Fruit fly (Drosophila melanogaster) whole organism, embryonic: ENCODE data around the gene CG15024.

ENCODE experiments used
- Aef1 ChIP-seq: fragments of 200-800 bp; sonication (Bioruptor generic); IDR thresholded peaks from 3 replicates; pipeline ENCODE4 v1.3.6; 2022; ENCODE audit warnings: missing biosample characterization, missing genetic modification characterization
- Bgb ChIP-seq: fragments of 200-800 bp; sonication (Bioruptor generic); IDR thresholded peaks from 2 replicates; pipeline ENCODE4 v1.3.6; 2022; ENCODE audit warnings: missing biosample characterization, missing genetic modification characterization; ENCODE audit not compliant: partially characterized antibody
- CG10274 ChIP-seq: fragments of 200-800 bp; sonication (Bioruptor generic); optimal IDR thresholded peaks from 3 replicates; lab custom pipeline; 2017; ENCODE audit warnings: missing biosample characterization, mild to moderate bottlenecking, missing genetic modification characterization
- CG11398 ChIP-seq: fragments of 200-800 bp; sonication (Bioruptor generic); optimal IDR thresholded peaks from 2 replicates; lab custom pipeline; 2016; ENCODE audit warnings: missing biosample characterization, missing genetic modification characterization
- CG11723 ChIP-seq: fragments of 200-800 bp; sonication (Bioruptor generic); optimal IDR thresholded peaks from 2 replicates; lab custom pipeline; 2017; ENCODE audit warnings: missing biosample characterization, mild to moderate bottlenecking, missing genetic modification characterization
- CG13287 ChIP-seq: fragments of 200-800 bp; sonication (Bioruptor generic); IDR thresholded peaks from 2 replicates; pipeline ENCODE4 v1.3.6; 2022; ENCODE audit warnings: missing biosample characterization, missing genetic modification characterization; ENCODE audit not compliant: partially characterized antibody
- CG14014 ChIP-seq: fragments of 200-800 bp; sonication (Bioruptor generic); IDR thresholded peaks from 2 replicates; pipeline ENCODE4 v1.3.6; 2022; ENCODE audit warnings: missing biosample characterization, missing genetic modification characterization
- CG2120 ChIP-seq: fragments of 200-800 bp; sonication (Bioruptor generic); optimal IDR thresholded peaks from 3 replicates; lab custom pipeline; 2016; ENCODE audit warnings: missing biosample characterization, missing genetic modification characterization
- CG31224 ChIP-seq: fragments of 200-800 bp; sonication (Bioruptor generic); IDR thresholded peaks from 2 replicates; pipeline ENCODE4 v1.3.6; 2022; ENCODE audit warnings: missing biosample characterization, missing genetic modification characterization
- CG33557 ChIP-seq: fragments of 200-800 bp; sonication (Bioruptor generic); optimal IDR thresholded peaks from 2 replicates; lab custom pipeline; 2019; ENCODE audit warnings: missing biosample characterization, mild to moderate bottlenecking, missing genetic modification characterization, moderate library complexity
- CG34224 ChIP-seq: fragments of 200-800 bp; sonication (Bioruptor generic); IDR thresholded peaks from 3 replicates; pipeline ENCODE4 v1.3.6; 2022; ENCODE audit warnings: missing biosample characterization, missing genetic modification characterization; ENCODE audit not compliant: partially characterized antibody
- CG34376 ChIP-seq: fragments of 200-800 bp; sonication (Bioruptor generic); optimal IDR thresholded peaks from 2 replicates; lab custom pipeline; 2018; ENCODE audit warnings: missing biosample characterization, mild to moderate bottlenecking, missing genetic modification characterization
- CG34422 ChIP-seq: fragments of 200-800 bp; sonication (Bioruptor generic); IDR thresholded peaks from 3 replicates; pipeline ENCODE4 v1.3.6; 2022; ENCODE audit warnings: missing biosample characterization, missing genetic modification characterization
- CG6272 ChIP-seq: fragments of 200-800 bp; sonication (Bioruptor generic); IDR thresholded peaks from 2 replicates; pipeline ENCODE4 v1.3.6; 2022; ENCODE audit warnings: missing biosample characterization, missing genetic modification characterization
- CG6791 ChIP-seq: fragments of 200-800 bp; sonication (Bioruptor generic); IDR thresholded peaks from 3 replicates; pipeline ENCODE4 v1.3.6; 2022; ENCODE audit warnings: missing biosample characterization, missing genetic modification characterization; ENCODE audit not compliant: partially characterized antibody
- CG8281 ChIP-seq: fragments of 200-800 bp; sonication (Bioruptor generic); optimal IDR thresholded peaks from 2 replicates; lab custom pipeline; 2018; ENCODE audit warnings: missing biosample characterization, mild to moderate bottlenecking, missing genetic modification characterization, moderate library complexity
- CG8388 ChIP-seq: fragments of 200-800 bp; sonication (Bioruptor generic); optimal IDR thresholded peaks from 2 replicates; lab custom pipeline; 2019; ENCODE audit warnings: missing biosample characterization, mild to moderate bottlenecking, missing genetic modification characterization, moderate library complexity
- CG9727 ChIP-seq: fragments of 200-800 bp; sonication (Bioruptor generic); optimal IDR thresholded peaks from 3 replicates; lab custom pipeline; 2017; ENCODE audit warnings: missing biosample characterization, mild to moderate bottlenecking, missing genetic modification characterization
- CTCF ChIP-seq: fragments of 200-800 bp; sonication (Bioruptor generic); optimal IDR thresholded peaks from 2 replicates; lab custom pipeline; 2017; ENCODE audit warnings: missing biosample characterization, mild to moderate bottlenecking, missing genetic modification characterization, moderate library complexity
- CrebB ChIP-seq: fragments of 200-800 bp; sonication (Bioruptor generic); optimal IDR thresholded peaks from 3 replicates; lab custom pipeline; 2018; ENCODE audit warnings: missing biosample characterization, mild to moderate bottlenecking, missing genetic modification characterization
- Deaf1 ChIP-seq: fragments of 200-800 bp; optimal IDR thresholded peaks from 3 replicates; lab custom pipeline; 2019; ENCODE audit warnings: missing biosample characterization, mild to moderate bottlenecking, missing genetic modification characterization, moderate library complexity
- Dek ChIP-seq: fragments of 200-800 bp; sonication (Bioruptor generic); optimal IDR thresholded peaks from 3 replicates; lab custom pipeline; 2019; ENCODE audit warnings: missing biosample characterization, mild to moderate bottlenecking, missing genetic modification characterization, moderate library complexity
- Drgx ChIP-seq: fragments of 200-800 bp; sonication (Bioruptor generic); IDR thresholded peaks from 2 replicates; pipeline ENCODE4 v1.3.6; 2022; ENCODE audit warnings: missing biosample characterization, missing genetic modification characterization
- E2f2 ChIP-seq: fragments of 200-800 bp; sonication (Bioruptor generic); IDR thresholded peaks from 2 replicates; pipeline ENCODE4 v1.3.6; 2022; ENCODE audit warnings: missing biosample characterization, missing genetic modification characterization
- Gug ChIP-seq: fragments of 200-800 bp; sonication (Bioruptor generic); IDR thresholded peaks from 4 replicates; pipeline ENCODE4 v1.3.6; 2022; ENCODE audit warnings: missing biosample characterization, missing genetic modification characterization
- HLH3B ChIP-seq: fragments of 200-800 bp; sonication (Bioruptor generic); IDR thresholded peaks from 2 replicates; pipeline ENCODE4 v1.3.6; 2022; ENCODE audit warnings: missing biosample characterization, missing genetic modification characterization
- HLH4C ChIP-seq: fragments of 200-800 bp; sonication (Bioruptor generic); IDR thresholded peaks from 3 replicates; pipeline ENCODE4 v1.3.6; 2022; ENCODE audit warnings: missing biosample characterization, missing genetic modification characterization; ENCODE audit not compliant: partially characterized antibody
- Mad ChIP-seq: fragments of 200-800 bp; sonication (Bioruptor generic); optimal IDR thresholded peaks from 2 replicates; lab custom pipeline; 2016; ENCODE audit warnings: missing biosample characterization, missing genetic modification characterization
- Meics ChIP-seq: fragments of 200-800 bp; sonication (Bioruptor generic); optimal IDR thresholded peaks from 2 replicates; lab custom pipeline; 2017; ENCODE audit warnings: missing biosample characterization, mild to moderate bottlenecking, missing genetic modification characterization
- Myb ChIP-seq: fragments of 200-800 bp; sonication (Bioruptor generic); optimal IDR thresholded peaks from 2 replicates; lab custom pipeline; 2016; ENCODE audit warnings: missing biosample characterization, missing genetic modification characterization
- Neu2 ChIP-seq: fragments of 200-800 bp; sonication (Bioruptor generic); optimal IDR thresholded peaks from 3 replicates; lab custom pipeline; 2016; ENCODE audit warnings: missing biosample characterization, missing genetic modification characterization, borderline replicate concordance
- bowl ChIP-seq: fragments of 200-800 bp; sonication (Bioruptor generic); IDR thresholded peaks from 2 replicates; pipeline ENCODE4 v1.3.6; 2022; ENCODE audit warnings: missing biosample characterization, missing genetic modification characterization
- crp ChIP-seq, 2 experiments: fragments of 200-800 bp; sonication (Bioruptor generic); optimal IDR thresholded peaks; 2 replicates in 1 of 2; 3 replicates in 1 of 2; lab custom pipeline; 2017; ENCODE audit warnings: missing biosample characterization in 2 of 2, missing genetic modification characterization in 2 of 2, mild to moderate bottlenecking in 1 of 2, moderate library complexity in 1 of 2
- gem ChIP-seq: fragments of 200-800 bp; sonication (Bioruptor generic); optimal IDR thresholded peaks from 2 replicates; lab custom pipeline; 2019; ENCODE audit warnings: missing biosample characterization, mild to moderate bottlenecking, missing genetic modification characterization, moderate library complexity
- gfzf ChIP-seq: fragments of 200-800 bp; sonication (Bioruptor generic); optimal IDR thresholded peaks from 2 replicates; lab custom pipeline; 2016; ENCODE audit warnings: missing biosample characterization, mild to moderate bottlenecking, missing genetic modification characterization, moderate library complexity
- lab ChIP-seq: fragments of 200-800 bp; sonication (Bioruptor generic); optimal IDR thresholded peaks from 3 replicates; lab custom pipeline; 2017; ENCODE audit warnings: missing biosample characterization, missing genetic modification characterization, mild to moderate bottlenecking, moderate library complexity, missing genetic modification reagents
- lov ChIP-seq, 2 experiments: fragments of 200-800 bp in 1 of 2; fragments of >200 bp in 1 of 2; sonication (Bioruptor generic) in 1 of 2; IDR thresholded peaks in 1 of 2; optimal IDR thresholded peaks in 1 of 2; 2 replicates in 1 of 2; 3 replicates in 1 of 2; pipeline versions ENCODE4 v1.3.6 to Lab custom; 2017 to 2022; ENCODE audit warnings: missing biosample characterization in 1 of 2, missing genetic modification characterization in 1 of 2
- maf-S ChIP-seq: fragments of 200-800 bp; sonication (Bioruptor generic); optimal IDR thresholded peaks from 2 replicates; lab custom pipeline; 2016; ENCODE audit warnings: missing biosample characterization, missing genetic modification characterization
- onecut ChIP-seq: fragments of 200-800 bp; sonication (Bioruptor generic); IDR thresholded peaks from 2 replicates; pipeline ENCODE4 v1.3.6; 2022; ENCODE audit warnings: missing biosample characterization, missing genetic modification characterization
- pum ChIP-seq: fragments of 200-800 bp; sonication (Bioruptor generic); optimal IDR thresholded peaks from 2 replicates; lab custom pipeline; 2016; ENCODE audit warnings: missing biosample characterization, missing genetic modification characterization
- rib ChIP-seq: fragments of 200-800 bp; sonication (Bioruptor generic); IDR thresholded peaks from 2 replicates; pipeline ENCODE4 v1.3.6; 2022; ENCODE audit warnings: missing biosample characterization, missing genetic modification characterization
- row ChIP-seq: fragments of 200-800 bp; sonication (Bioruptor generic); IDR thresholded peaks from 3 replicates; pipeline ENCODE4 v1.3.6; 2022; ENCODE audit warnings: missing biosample characterization, missing genetic modification characterization
- scrt ChIP-seq: fragments of 200-800 bp; sonication (Bioruptor generic); optimal IDR thresholded peaks from 2 replicates; lab custom pipeline; 2018; ENCODE audit warnings: missing biosample characterization, mild to moderate bottlenecking, missing genetic modification characterization, moderate library complexity
- sens ChIP-seq: fragments of 200-800 bp; sonication (Bioruptor generic); peaks from one replicate; lab custom pipeline; 2016; ENCODE audit warnings: missing biosample characterization, missing genetic modification characterization
- sens-2 ChIP-seq: fragments of 200-800 bp; sonication (Bioruptor generic); IDR thresholded peaks from 2 replicates; pipeline ENCODE4 v1.3.6; 2022; ENCODE audit warnings: missing biosample characterization, missing genetic modification characterization
- slbo ChIP-seq: fragments of 200-800 bp; sonication (Bioruptor generic); IDR thresholded peaks from 2 replicates; pipeline ENCODE4 v1.3.6; 2022; ENCODE audit warnings: missing biosample characterization, missing genetic modification characterization
- sqz ChIP-seq: fragments of 200-800 bp; sonication (Bioruptor generic); optimal IDR thresholded peaks from 3 replicates; lab custom pipeline; 2018; ENCODE audit warnings: missing biosample characterization, mild to moderate bottlenecking, missing genetic modification characterization
- tgo ChIP-seq: fragments of 200-800 bp; sonication (Bioruptor generic); IDR thresholded peaks from 3 replicates; pipeline ENCODE4 v1.3.6; 2022; ENCODE audit warnings: missing biosample characterization, missing genetic modification characterization
- tin ChIP-seq: fragments of 200-800 bp; sonication (Bioruptor generic); optimal IDR thresholded peaks from 3 replicates; lab custom pipeline; 2016; ENCODE audit warnings: missing biosample characterization, missing genetic modification characterization
- trem ChIP-seq: fragments of 200-800 bp; optimal IDR thresholded peaks from 3 replicates; lab custom pipeline; 2019; ENCODE audit warnings: missing biosample characterization, mild to moderate bottlenecking, missing genetic modification characterization, moderate library complexity
- tx ChIP-seq: fragments of 200-800 bp; sonication (Bioruptor generic); optimal IDR thresholded peaks from 2 replicates; lab custom pipeline; 2016; ENCODE audit warnings: missing biosample characterization, missing genetic modification characterization

CG15024 gene

dm6 chr3L:4428918-4429546 is 34.6 kb downstream of the CG15024 start, which contains the start of gene nAChRbeta1 (continued):
- TF ChIP-seq CG34422 (GFP tag; lab: Robert Waterston, UW), result peak; percentile 76; the same call in 1 of the 3 replicates
- no peak for TF ChIP-seq Meics (GFP tag; lab: Kevin White, UChicago)
- TF ChIP-seq Gug, result no peak
- TF ChIP-seq rib (GFP tag; lab: Robert Waterston, UW), result no peak
- no peak for TF ChIP-seq trem
- peak; percentile 78 for TF ChIP-seq onecut (GFP tag; lab: Robert Waterston, UW)
- no peak for TF ChIP-seq tin (GFP tag; lab: Kevin White, UChicago)
- TF ChIP-seq CG14014 (GFP tag; lab: Robert Waterston, UW), result no peak
- no peak for TF ChIP-seq maf-S
- TF ChIP-seq sqz (GFP tag; lab: Kevin White, UChicago), result peak; percentile 10
- peak; percentile 83 for TF ChIP-seq scrt
- peak in 1 of 2 experiments; percentile 45 for TF ChIP-seq crp (GFP tag; optimal IDR thresholded peaks at IDR 0.05; lab: Kevin White, UChicago)
- no peak for TF ChIP-seq HLH3B
- peak; percentile 66 for TF ChIP-seq CG8388
- peak; percentile 19 for TF ChIP-seq CG34376 (GFP tag; lab: Kevin White, UChicago)
- TF ChIP-seq CG33557 (GFP tag; lab: Kevin White, UChicago), result no peak
- peak; percentile 4 for TF ChIP-seq lab (GFP tag; lab: Kevin White, UChicago)
- TF ChIP-seq Deaf1 (tag; lab: Kevin White, UChicago), result peak; percentile 61
- no peak for TF ChIP-seq CG11723 (GFP tag; lab: Kevin White, UChicago)
- TF ChIP-seq HLH4C (GFP tag; lab: Robert Waterston, UW), result no peak
- peak; percentile 14 for TF ChIP-seq CG2120
- TF ChIP-seq CG31224, result no peak
- TF ChIP-seq CrebB (tag; lab: Kevin White, UChicago), result no peak
- no peak for TF ChIP-seq sens-2

dm6 chr3L:4426581-4426980 is 37.0 kb downstream of the CG15024 start:
- TF ChIP-seq slbo (0 out of 2 replicates have a peak, but pooled peaks have one; percentile 2), E2f2 (peak; percentile 48), gfzf (GFP tag; lab: Kevin White, UChicago) (no peak), lov (optimal IDR thresholded peaks at IDR 0.05; lab: Kevin White, UChicago) (no peak), lov (GFP tag; IDR thresholded peaks at IDR 0.05; lab: Robert Waterston, UW) (no peak), tx (GFP tag; lab: Kevin White, UChicago) (no peak), bowl (GFP tag; lab: Robert Waterston, UW) (no peak), tgo (GFP tag; lab: Robert Waterston, UW) (no peak), gem (tag; lab: Kevin White, UChicago) (no peak), Myb (GFP tag; lab: Kevin White, UChicago) (no peak), Dek (no peak), Drgx (GFP tag; lab: Robert Waterston, UW) (no peak), Mad (GFP tag; lab: Kevin White, UChicago) (no peak), sens (GFP tag; lab: Kevin White, UChicago) (peak; percentile 59), CG8281 (peak; percentile 8), Aef1 (GFP tag; lab: Robert Waterston, UW) (no peak), Neu2 (GFP tag; lab: Kevin White, UChicago) (no peak), row (GFP tag; lab: Robert Waterston, UW) (no peak), CG6791 (GFP tag; lab: Robert Waterston, UW) (peak; percentile 28; the same call in 1 of the 3 replicates), CG11398 (no peak), Bgb (GFP tag; lab: Robert Waterston, UW) (peak; percentile 54), CTCF (peak; percentile 55), pum (GFP tag; lab: Kevin White, UChicago) (no peak), CG34224 (GFP tag; lab: Robert Waterston, UW) (no peak), CG6272 (GFP tag; lab: Robert Waterston, UW) (no peak), CG9727 (GFP tag; lab: Kevin White, UChicago) (no peak), CG10274 (no peak), CG13287 (peak; percentile 20; the same call in 1 of the 2 replicates)
